Worm (Caenorhabditis elegans): ENCODE measurements around the gene T06D4.2.

T06D4.2 gene

DNA sequence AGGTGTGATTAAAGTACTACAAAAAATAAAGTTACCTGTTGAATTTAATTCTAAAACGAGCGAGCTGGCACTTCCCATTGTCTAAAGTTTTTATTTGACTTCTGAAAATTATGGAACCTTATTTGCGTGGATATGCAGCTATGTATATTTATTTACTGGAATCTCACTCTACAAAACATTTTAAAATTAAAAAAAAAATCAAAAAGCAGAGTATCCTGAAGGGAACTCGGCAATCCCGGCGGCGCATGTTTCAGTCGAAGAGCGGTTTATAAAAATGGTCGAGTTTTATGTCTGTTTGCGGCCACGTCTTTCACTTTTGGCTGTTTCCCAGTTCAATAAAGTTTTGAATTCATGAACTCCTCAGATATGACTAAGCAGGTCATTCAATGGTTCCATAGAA is 48.7 kb downstream of the T06D4.2 start, which contains the start of gene F14D2.19:
Gene F14D2.19, minus strand, starts transcription at position 101 of the 400 bp plus-strand sequence.
- TF ChIP-seq mml-1 (tag; optimal IDR thresholded peaks at IDR 0.05) = no peak
- no peak for TF ChIP-seq ama-1 (optimal IDR thresholded peaks at IDR 0.05)
- no peak for TF ChIP-seq pqm-1 (tag; optimal IDR thresholded peaks at IDR 0.05)
- no peak for TF ChIP-seq nhr-67 (tag; optimal IDR thresholded peaks at IDR 0.05)
- TF ChIP-seq hmg-11 (tag; optimal IDR thresholded peaks at IDR 0.05) = no peak
- no peak for TF ChIP-seq nfya-1 (tag; optimal IDR thresholded peaks at IDR 0.05; ENCODE audit: insufficient read depth)
- TF ChIP-seq snpc-4 (tag; optimal IDR thresholded peaks at IDR 0.05) = no peak
- no peak for TF ChIP-seq R02D3.7 (tag; optimal IDR thresholded peaks at IDR 0.05)

Measured in whole organism, L3 larva.